Fruit fly (Drosophila melanogaster) whole organism: ENCODE measurements around the gene tadr.

Source experiments
- EcR ChIP-seq, 2 experiments: fragments of >200 bp; optimal IDR thresholded peaks; 2 replicates each; lab custom pipeline; 2017; ENCODE audit warnings: missing biosample characterization in 2 of 2, missing genetic modification characterization in 2 of 2, missing genetic modification reagents in 2 of 2
- pan ChIP-seq: fragments of >200 bp; optimal IDR thresholded peaks from 2 replicates; lab custom pipeline; 2017

- TF ChIP-seq pan (no peak), EcR (GFP tag; optimal IDR thresholded peaks at IDR 0.05; lab: Kevin White, UChicago) (no peak)
These were observed 32.7 kb downstream of the tadr start for dm6 chr2L:21107651-21108489.
